Worm (Caenorhabditis elegans) whole organism, young adult: ENCODE measurements around the gene twk-9.

Source experiments
- F10E7.11 ChIP-seq: sonication (generic microtip); optimal IDR thresholded peaks from 2 replicates; lab custom pipeline; 2017; ENCODE audit warnings: mild to moderate bottlenecking, missing genetic modification characterization, moderate library complexity, missing compliant biosample characterization
- F39B2.1 ChIP-seq: fragments of 200-800 bp; sonication (Bioruptor generic); IDR thresholded peaks from 2 replicates; pipeline ENCODE4 v1.3.6; 2022; ENCODE audit warnings: missing genetic modification reagents, missing genetic modification characterization, missing compliant biosample characterization
- F52B5.7 ChIP-seq: sonication (generic microtip); optimal IDR thresholded peaks from 2 replicates; lab custom pipeline; 2016; ENCODE audit warnings: mild to moderate bottlenecking, missing genetic modification characterization, missing compliant biosample characterization
- F55B11.4 ChIP-seq: sonication (generic microtip); optimal IDR thresholded peaks from 2 replicates; lab custom pipeline; 2016; ENCODE audit warnings: missing compliant biosample characterization, missing genetic modification characterization, borderline replicate concordance; ENCODE audit not compliant: insufficient read depth
- F57C9.4 ChIP-seq: sonication (generic microtip); optimal IDR thresholded peaks from 2 replicates; lab custom pipeline; 2017; ENCODE audit warnings: mild to moderate bottlenecking, missing genetic modification characterization, missing compliant biosample characterization
- K11D2.4 ChIP-seq: fragments of 200-800 bp; sonication (Bioruptor generic); IDR thresholded peaks from 2 replicates; pipeline ENCODE4 v1.3.6; 2022; ENCODE audit warnings: missing genetic modification reagents, missing genetic modification characterization, missing compliant biosample characterization
- ama-1 ChIP-seq, 3 experiments: fragments of 150-350 bp in 1 of 3; sonication (generic microtip) in 2 of 3; optimal IDR thresholded peaks; 2 replicates each; lab custom pipeline; 2014 to 2018; ENCODE audit warnings: missing biosample characterization in 2 of 3, missing genetic modification characterization in 2 of 3, missing genetic modification reagents in 2 of 3
- athp-1 ChIP-seq: sonication (generic microtip); optimal IDR thresholded peaks from 2 replicates; lab custom pipeline; 2017; ENCODE audit warnings: mild to moderate bottlenecking, missing genetic modification characterization, missing compliant biosample characterization
- attf-5 ChIP-seq: fragments of 200-800 bp; sonication (Bioruptor generic); optimal IDR thresholded peaks from 2 replicates; lab custom pipeline; 2018; ENCODE audit warnings: mild to moderate bottlenecking, missing genetic modification characterization, missing compliant biosample characterization
- bed-2 ChIP-seq: fragments of 200-800 bp; sonication (Bioruptor generic); IDR thresholded peaks from 2 replicates; pipeline ENCODE4 v1.3.6; 2022; ENCODE audit warnings: missing genetic modification reagents, missing genetic modification characterization, missing compliant biosample characterization
- ceh-100 ChIP-seq: fragments of 200-800 bp; sonication (Bioruptor generic); IDR thresholded peaks from 2 replicates; pipeline ENCODE4 v1.3.6; 2022; ENCODE audit warnings: missing genetic modification reagents, missing genetic modification characterization, missing compliant biosample characterization
- ceh-58 ChIP-seq: fragments of 200-800 bp; sonication (Bioruptor generic); IDR thresholded peaks from 2 replicates; pipeline ENCODE4 v1.3.6; 2022; ENCODE audit warnings: missing genetic modification characterization, missing compliant biosample characterization
- ceh-79 ChIP-seq: sonication (generic microtip); optimal IDR thresholded peaks from 2 replicates; lab custom pipeline; 2017; ENCODE audit warnings: mild to moderate bottlenecking, missing genetic modification characterization, missing compliant biosample characterization
- dpl-1 ChIP-seq: fragments of 150-350 bp; optimal IDR thresholded peaks from 2 replicates; lab custom pipeline; 2014; ENCODE audit warnings: missing biosample characterization, missing genetic modification reagents, missing genetic modification characterization
- efl-1 ChIP-seq: fragments of 150-350 bp; optimal IDR thresholded peaks from 2 replicates; lab custom pipeline; 2014; ENCODE audit warnings: missing biosample characterization, missing genetic modification reagents, missing genetic modification characterization
- ekl-4 ChIP-seq: fragments of 200-800 bp; sonication (Bioruptor generic); IDR thresholded peaks from 2 replicates; pipeline ENCODE4 v1.3.6; 2022; ENCODE audit warnings: missing genetic modification reagents, missing genetic modification characterization, missing compliant biosample characterization
- ets-4 ChIP-seq: fragments of 200-800 bp; sonication (Bioruptor generic); optimal IDR thresholded peaks from 2 replicates; lab custom pipeline; 2018; ENCODE audit warnings: mild to moderate bottlenecking, missing genetic modification characterization, missing compliant biosample characterization
- fkh-3 ChIP-seq: sonication (generic microtip); optimal IDR thresholded peaks from 2 replicates; lab custom pipeline; 2016; ENCODE audit warnings: mild to moderate bottlenecking, missing genetic modification characterization, missing compliant biosample characterization
- gei-17 ChIP-seq: fragments of 200-800 bp; sonication (Bioruptor generic); optimal IDR thresholded peaks from 2 replicates; lab custom pipeline; 2018; ENCODE audit warnings: mild to moderate bottlenecking, missing genetic modification characterization, missing compliant biosample characterization
- hlh-12 ChIP-seq: sonication (generic microtip); optimal IDR thresholded peaks from 2 replicates; lab custom pipeline; 2016; ENCODE audit warnings: missing genetic modification characterization, missing compliant biosample characterization
- hlh-26 ChIP-seq: fragments of 200-800 bp; sonication (Bioruptor generic); conservative IDR thresholded peaks from 2 replicates; pipeline ENCODE4 v1.3.6; 2022; ENCODE audit warnings: missing genetic modification reagents, missing genetic modification characterization, missing compliant biosample characterization
- hmg-20 ChIP-seq: fragments of 200-800 bp; sonication (Bioruptor generic); IDR thresholded peaks from 2 replicates; pipeline ENCODE4 v1.3.6; 2022; ENCODE audit warnings: missing genetic modification reagents, missing genetic modification characterization, missing compliant biosample characterization
- hrde-1 ChIP-seq: sonication (generic microtip); optimal IDR thresholded peaks from 2 replicates; lab custom pipeline; 2016; ENCODE audit warnings: missing genetic modification characterization, mild to moderate bottlenecking, missing compliant biosample characterization, moderate library complexity, missing genotype, missing genetic modification reagents, borderline replicate concordance
- hsf-1 ChIP-seq: fragments of 200-800 bp; sonication (Bioruptor generic); IDR thresholded peaks from 2 replicates; pipeline ENCODE4 v1.3.6; 2022; ENCODE audit warnings: missing genetic modification reagents, missing genetic modification characterization, missing compliant biosample characterization
- lag-1 ChIP-seq: fragments of 200-800 bp; sonication (Bioruptor generic); IDR thresholded peaks from 2 replicates; pipeline ENCODE4 v1.3.6; 2022; ENCODE audit warnings: missing genetic modification reagents, missing genetic modification characterization, missing compliant biosample characterization
- let-526 ChIP-seq: fragments of 200-800 bp; sonication (Bioruptor generic); IDR thresholded peaks from 2 replicates; pipeline ENCODE4 v1.3.6; 2022; ENCODE audit warnings: missing genetic modification reagents, missing genetic modification characterization, missing compliant biosample characterization
- lin-54 ChIP-seq: fragments of 200-800 bp; sonication (Bioruptor generic); optimal IDR thresholded peaks from 2 replicates; lab custom pipeline; 2018; ENCODE audit warnings: mild to moderate bottlenecking, missing genetic modification characterization, missing compliant biosample characterization
- lsl-1 ChIP-seq: fragments of 200-800 bp; sonication (Bioruptor generic); optimal IDR thresholded peaks from 2 replicates; lab custom pipeline; 2018; ENCODE audit warnings: mild to moderate bottlenecking, missing genetic modification characterization, moderate library complexity, missing compliant biosample characterization
- mel-28 ChIP-seq: sonication (generic microtip); optimal IDR thresholded peaks from 2 replicates; lab custom pipeline; 2016; ENCODE audit warnings: borderline replicate concordance, mild to moderate bottlenecking, missing genetic modification characterization, missing compliant biosample characterization
- mes-4 ChIP-seq: sonication (generic microtip); optimal IDR thresholded peaks from 2 replicates; lab custom pipeline; 2016; ENCODE audit warnings: missing genotype, missing genetic modification characterization, missing compliant biosample characterization
- nhr-179 ChIP-seq: sonication (generic microtip); optimal IDR thresholded peaks from 2 replicates; lab custom pipeline; 2016; ENCODE audit warnings: mild to moderate bottlenecking, missing genetic modification characterization, missing compliant biosample characterization
- nhr-80 ChIP-seq: sonication (generic microtip); optimal IDR thresholded peaks from 2 replicates; lab custom pipeline; 2016; ENCODE audit warnings: missing genetic modification characterization, missing compliant biosample characterization
- pbrm-1 ChIP-seq: fragments of 200-800 bp; sonication (Bioruptor generic); IDR thresholded peaks from 2 replicates; pipeline ENCODE4 v1.3.6; 2022; ENCODE audit warnings: missing genetic modification reagents, missing genetic modification characterization, missing compliant biosample characterization
- rec-8 ChIP-seq, 2 experiments: sonication (generic microtip); optimal IDR thresholded peaks; 2 replicates each; lab custom pipeline; 2016; ENCODE audit warnings: mild to moderate bottlenecking in 2 of 2, missing genetic modification characterization in 2 of 2, missing genetic modification reagents in 2 of 2, missing genotype in 2 of 2, missing biosample characterization in 1 of 2, missing compliant biosample characterization in 1 of 2, moderate library complexity in 1 of 2
- rpc-1 ChIP-seq, 2 experiments: fragments of 150-350 bp in 1 of 2; sonication (generic microtip) in 1 of 2; optimal IDR thresholded peaks; 2 replicates each; lab custom pipeline; 2014 to 2018; ENCODE audit warnings: missing biosample characterization in 1 of 2, missing genetic modification characterization in 1 of 2, missing genetic modification reagents in 1 of 2, missing genotype in 1 of 2
- sptf-2 ChIP-seq: fragments of 200-800 bp; sonication (Bioruptor generic); optimal IDR thresholded peaks from 2 replicates; lab custom pipeline; 2018; ENCODE audit warnings: mild to moderate bottlenecking, missing genetic modification characterization, missing compliant biosample characterization
- tbx-9 ChIP-seq: sonication (generic microtip); optimal IDR thresholded peaks from 2 replicates; lab custom pipeline; 2016; ENCODE audit warnings: borderline replicate concordance, missing genetic modification characterization, inconsistent platforms, missing compliant biosample characterization
- unc-130 ChIP-seq: sonication (generic microtip); optimal IDR thresholded peaks from 2 replicates; lab custom pipeline; 2016; ENCODE audit warnings: missing genetic modification reagents, missing genetic modification characterization, missing compliant biosample characterization
- unc-62 ChIP-seq: fragments of 150-350 bp; optimal IDR thresholded peaks from 2 replicates; lab custom pipeline; 2014; ENCODE audit warnings: missing biosample characterization, missing genetic modification reagents, missing genetic modification characterization
- xnd-1 ChIP-seq: sonication (generic microtip); optimal IDR thresholded peaks from 2 replicates; lab custom pipeline; 2016; ENCODE audit warnings: missing genotype, missing genetic modification reagents, missing genetic modification characterization, missing compliant biosample characterization
- zfh-2 ChIP-seq: fragments of 200-800 bp; sonication (Bioruptor generic); conservative IDR thresholded peaks from 2 replicates; pipeline ENCODE4 v1.3.6; 2022; ENCODE audit warnings: missing genetic modification reagents, missing genetic modification characterization, missing compliant biosample characterization
- ztf-22 ChIP-seq: fragments of 200-800 bp; sonication (Bioruptor generic); optimal IDR thresholded peaks from 2 replicates; lab custom pipeline; 2018; ENCODE audit warnings: mild to moderate bottlenecking, missing genetic modification characterization, moderate library complexity, missing compliant biosample characterization

twk-9 gene

DNA sequence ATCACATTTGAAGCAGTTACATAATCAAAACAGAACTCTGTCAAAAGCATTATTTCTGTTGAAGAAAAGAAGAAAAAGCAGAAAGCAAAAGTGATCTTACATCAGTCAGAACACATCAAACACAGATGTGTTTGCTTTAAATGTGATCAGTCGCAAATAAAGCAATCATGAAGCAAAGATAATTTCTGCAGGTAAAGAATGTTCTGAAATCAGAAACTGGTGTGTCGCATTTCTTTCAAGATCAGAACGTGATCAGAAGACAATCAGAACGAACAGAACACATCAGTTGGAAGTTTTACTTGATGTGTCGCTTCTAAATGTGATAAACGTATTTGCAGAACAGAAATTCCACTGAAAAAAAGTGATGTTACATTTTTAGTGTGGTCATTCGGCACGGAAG lies 6.1 kb downstream of the twk-9 start:
- TF ChIP-seq ets-4 (GFP tag; lab: Kevin White, UChicago) = no peak
- TF ChIP-seq nhr-80 (tag; lab: Kevin White, UChicago) = peak; percentile 62
- TF ChIP-seq nhr-179 (tag; lab: Kevin White, UChicago) = no peak
- TF ChIP-seq unc-62 (GFP tag; lab: Kevin White, UChicago) = no peak
- TF ChIP-seq athp-1 (tag; lab: Kevin White, UChicago) = no peak
- TF ChIP-seq bed-2 (GFP tag; lab: Robert Waterston, UW) = no peak
- no peak for TF ChIP-seq ekl-4 (GFP tag; lab: Robert Waterston, UW)

ce11 chrIV:9706704-9707197 lies 13.8 kb downstream of the twk-9 start, which contains the start of the genes dcaf-1 and dph-3:
Gene dcaf-1 (minus strand): TSS chrIV:9706723.
Gene dph-3 (plus strand): TSS chrIV:9707147.
- TF ChIP-seq K11D2.4 (GFP tag; lab: Robert Waterston, UW) (no peak), rec-8 (tag; optimal IDR thresholded peaks at IDR 0.05; lab: Kevin White, UChicago) (no peak), ekl-4 (GFP tag; lab: Robert Waterston, UW) (no peak), lsl-1 (GFP tag; lab: Kevin White, UChicago) (peak; percentile 73), F55B11.4 (tag; lab: Kevin White, UChicago) (no peak)

- no peak for TF ChIP-seq unc-130 (GFP tag; lab: Kevin White, UChicago)
- TF ChIP-seq hlh-12 (tag; lab: Kevin White, UChicago) = no peak
- TF ChIP-seq rpc-1 (optimal IDR thresholded peaks at IDR 0.05; lab: Kevin White, UChicago) = no peak
- TF ChIP-seq rpc-1 (tag; optimal IDR thresholded peaks at IDR 0.05; lab: Kevin White, UChicago) = no peak
Observed at ce11 chrIV:9709205-9709604, 16.2 kb downstream of the twk-9 start, which contains the start of gene ant-1.3. Gene ant-1.3 (minus strand): TSS chrIV:9709305.

DNA sequence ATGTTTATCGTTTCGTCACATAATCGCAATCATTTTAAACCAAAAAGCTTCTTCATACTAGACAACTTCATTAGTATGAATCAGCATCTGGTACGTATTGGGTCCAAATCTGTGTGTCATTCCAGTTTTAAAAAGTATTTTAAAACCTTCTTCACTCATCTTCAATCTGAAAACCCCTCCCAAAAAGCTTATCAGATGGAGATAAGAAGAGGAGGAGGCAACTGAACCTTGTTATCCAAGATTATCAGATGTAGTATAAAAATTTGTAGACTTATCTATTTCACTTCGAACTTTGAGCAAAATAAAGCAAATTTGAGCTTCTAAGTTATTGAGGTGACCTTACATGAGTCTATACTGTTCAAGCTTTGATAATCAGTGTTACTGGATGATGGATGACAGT lies 16.9 kb downstream of the twk-9 start, which contains the start of gene nhr-38:
Gene nhr-38, plus strand, starts transcription at position 301 of the 400 bp plus-strand sequence.
- TF ChIP-seq gei-17 (GFP tag; lab: Kevin White, UChicago) = no peak
- TF ChIP-seq hmg-20 = no peak
- TF ChIP-seq zfh-2 (GFP tag; lab: Robert Waterston, UW) = no peak
- no peak for TF ChIP-seq tbx-9
- no peak for TF ChIP-seq mes-4
- TF ChIP-seq F39B2.1 (GFP tag; lab: Robert Waterston, UW) = no peak
- no peak for TF ChIP-seq F52B5.7
- TF ChIP-seq dpl-1 = no peak
- TF ChIP-seq efl-1 (GFP tag; lab: Kevin White, UChicago) = no peak
- no peak for TF ChIP-seq bed-2 (GFP tag; lab: Robert Waterston, UW)
- no peak for TF ChIP-seq hrde-1 (tag; lab: Kevin White, UChicago)
- TF ChIP-seq F10E7.11 (tag; lab: Kevin White, UChicago) = no peak
- TF ChIP-seq ceh-79 (tag; lab: Kevin White, UChicago) = no peak
- TF ChIP-seq hsf-1 = no peak
- TF ChIP-seq mel-28 (tag; lab: Kevin White, UChicago) = no peak
- no peak for TF ChIP-seq ceh-58 (GFP tag; lab: Robert Waterston, UW)

- TF ChIP-seq lin-54 (no peak), ama-1 (optimal IDR thresholded peaks at IDR 0.05; lab: Kevin White, UChicago) (no peak), ama-1 (GFP tag; optimal IDR thresholded peaks at IDR 0.05; lab: Kevin White, UChicago) (no peak), attf-5 (no peak), hlh-26 (GFP tag; lab: Robert Waterston, UW) (no peak), F57C9.4 (tag; lab: Kevin White, UChicago) (no peak), rec-8 (tag; optimal IDR thresholded peaks at IDR 0.05; lab: Kevin White, UChicago) (no peak), let-526 (GFP tag; lab: Robert Waterston, UW) (no peak), dpl-1 (no peak), lag-1 (GFP tag; lab: Robert Waterston, UW) (no peak), ztf-22 (GFP tag; lab: Kevin White, UChicago) (no peak), ceh-100 (GFP tag; lab: Robert Waterston, UW) (no peak), xnd-1 (tag; lab: Kevin White, UChicago) (no peak), sptf-2 (no peak), mes-4 (no peak), pbrm-1 (no peak), fkh-3 (tag; lab: Kevin White, UChicago) (no peak)
Observed at ce11 chrIV:9712782-9713181, 19.8 kb downstream of the twk-9 start, which contains the start of gene K01H12.4. Gene K01H12.4 (plus strand): TSS chrIV:9713082.
